Worm (Caenorhabditis elegans) whole organism, L2 larva: ENCODE data around the gene F55C9.3.

Experiments
- elt-1 ChIP-seq: fragments of 150-350 bp; optimal IDR thresholded peaks from 2 replicates; lab custom pipeline; 2014; ENCODE audit warnings: missing biosample characterization, missing genetic modification characterization
- elt-3 ChIP-seq: sonication (generic microtip); optimal IDR thresholded peaks from 2 replicates; lab custom pipeline; 2017; ENCODE audit warnings: missing biosample characterization, missing genetic modification characterization
- gmeb-1 ChIP-seq: fragments of 150-350 bp; optimal IDR thresholded peaks from 2 replicates; lab custom pipeline; 2014; ENCODE audit warnings: missing biosample characterization, missing genetic modification characterization
- lin-39 ChIP-seq: fragments of 150-350 bp; optimal IDR thresholded peaks from 2 replicates; lab custom pipeline; 2014; ENCODE audit warnings: missing biosample characterization, missing genetic modification reagents, missing genetic modification characterization
- lsy-2 ChIP-seq, 2 experiments: fragments of 150-350 bp in 1 of 2; sonication (generic microtip) in 1 of 2; optimal IDR thresholded peaks; 2 replicates each; lab custom pipeline; 2014 to 2017; ENCODE audit warnings: missing biosample characterization in 2 of 2, missing genetic modification characterization in 2 of 2
- mab-5 ChIP-seq: fragments of 150-350 bp; optimal IDR thresholded peaks from 2 replicates; lab custom pipeline; 2014; ENCODE audit warnings: missing biosample characterization, missing genetic modification characterization
- nhr-21 ChIP-seq: fragments of 150-350 bp; optimal IDR thresholded peaks from 2 replicates; lab custom pipeline; 2014; ENCODE audit warnings: missing biosample characterization, missing genetic modification characterization
- nhr-237 ChIP-seq: fragments of 150-350 bp; optimal IDR thresholded peaks from 2 replicates; lab custom pipeline; 2014; ENCODE audit warnings: missing biosample characterization, missing genetic modification characterization
- nhr-25 ChIP-seq: fragments of 150-350 bp; sonication (generic microtip); optimal IDR thresholded peaks from 3 replicates; lab custom pipeline; 2014; ENCODE audit warnings: missing biosample characterization, missing genetic modification characterization
- peb-1 ChIP-seq: fragments of 150-350 bp; optimal IDR thresholded peaks from 2 replicates; lab custom pipeline; 2014; ENCODE audit warnings: missing biosample characterization, missing genetic modification characterization
- snpc-4 ChIP-seq: fragments of 150-350 bp; optimal IDR thresholded peaks from 2 replicates; lab custom pipeline; 2014; ENCODE audit warnings: missing biosample characterization, missing genetic modification characterization

DNA sequence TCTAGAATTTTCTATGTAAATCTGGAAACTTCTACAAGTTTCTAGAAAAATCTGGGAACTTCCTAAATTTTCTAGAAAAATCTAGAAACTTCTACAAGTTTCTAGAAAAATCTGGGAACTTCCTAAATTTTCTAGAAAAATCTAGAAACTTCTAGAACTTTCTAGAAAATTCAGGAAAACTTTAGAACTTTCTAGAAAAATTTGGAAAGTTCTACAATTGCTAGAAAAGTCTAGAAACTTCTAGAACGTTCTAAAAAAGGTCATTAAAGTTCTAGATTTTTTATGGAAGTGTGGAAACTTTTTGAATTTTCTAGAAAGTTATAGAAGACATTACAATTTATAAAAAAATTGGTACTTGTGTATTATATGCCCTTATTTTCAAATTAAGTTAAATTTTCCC, 5.1 kb upstream of the F55C9.3 start, which contains the start of gene F55C9.5:
- no peak for TF ChIP-seq lsy-2 (tag; optimal IDR thresholded peaks at IDR 0.05; lab: Kevin White, UChicago)
- no peak for TF ChIP-seq gmeb-1 (tag; lab: Kevin White, UChicago)
- no peak for TF ChIP-seq peb-1
- TF ChIP-seq nhr-21 (tag; lab: Kevin White, UChicago), result no peak
- no peak for TF ChIP-seq elt-1 (tag; lab: Kevin White, UChicago)
- no peak for TF ChIP-seq lin-39 (tag; lab: Kevin White, UChicago)
- TF ChIP-seq nhr-237 (tag; lab: Kevin White, UChicago), result no peak
- no peak for TF ChIP-seq nhr-25 (tag; lab: Kevin White, UChicago)
- no peak for TF ChIP-seq elt-3 (tag; lab: Kevin White, UChicago)
- no peak for TF ChIP-seq mab-5 (tag; lab: Kevin White, UChicago)
- TF ChIP-seq snpc-4, result no peak
